Fruit fly (Drosophila melanogaster): ENCODE data around the gene Nnf1b.

dm6 chr2L:852647-853111 is 42.3 kb downstream of the Nnf1b start, which contains the start of the genes CG4291 and kraken:
- TF ChIP-seq D1 (tag; optimal IDR thresholded peaks at IDR 0.05), result no peak
- TF ChIP-seq fd96Ca (GFP tag; IDR thresholded peaks at IDR 0.05), result peak; percentile 53; the same call in 1 of the 3 replicates
- TF ChIP-seq CG13204 (GFP tag; optimal IDR thresholded peaks at IDR 0.05), result no peak
- peak; percentile 28 for TF ChIP-seq CG15710 (tag; optimal IDR thresholded peaks at IDR 0.05)
